Worm (Caenorhabditis elegans): Measurements from ENCODE around the gene spcs-3.

spcs-3 gene

ce11 chrIII:8036050-8036449, 8.8 kb upstream of the spcs-3 start:
- TF ChIP-seq unc-62 (GFP tag; optimal IDR thresholded peaks at IDR 0.05), result no peak

- TF ChIP-seq unc-62 (GFP tag; optimal IDR thresholded peaks at IDR 0.05), result no peak
These were observed 8.3 kb upstream of the spcs-3 start for ce11 chrIII:8036497-8036896.

- TF ChIP-seq unc-62 (GFP tag; optimal IDR thresholded peaks at IDR 0.05), result no peak
These were observed 6.9 kb upstream of the spcs-3 start, which contains the start of gene dpf-6 for ce11 chrIII:8037941-8038340. Gene dpf-6 (plus strand): TSS chrIII:8038241.

ce11 chrIII:8042775-8043174, 2.0 kb upstream of the spcs-3 start, which contains the start of gene K12H4.6:
Gene K12H4.6 (minus strand): TSS chrIII:8042875.
- no peak for TF ChIP-seq unc-62 (GFP tag; optimal IDR thresholded peaks at IDR 0.05)

- TF ChIP-seq unc-62 (GFP tag; optimal IDR thresholded peaks at IDR 0.05), result no peak
These were observed 1.0 kb upstream of the spcs-3 start for ce11 chrIII:8043784-8044183.

- TF ChIP-seq unc-62 (GFP tag; optimal IDR thresholded peaks at IDR 0.05), result no peak
These were observed 630 bp upstream of the spcs-3 start, which contains the start of gene K12H4.5 for ce11 chrIII:8044187-8044586. Gene K12H4.5 (plus strand): TSS chrIII:8044487.

- no peak for TF ChIP-seq unc-62 (GFP tag; optimal IDR thresholded peaks at IDR 0.05)
These were observed 917 bp downstream of the spcs-3 start, which contains the start of gene K12H4.3 for ce11 chrIII:8045734-8046133. Gene K12H4.3 (plus strand): TSS chrIII:8046034.

- no peak for TF ChIP-seq unc-62 (GFP tag; optimal IDR thresholded peaks at IDR 0.05)
These were observed 2.6 kb downstream of the spcs-3 start, which contains the start of gene K12H4.2 for ce11 chrIII:8047412-8047811. Gene K12H4.2 (plus strand): TSS chrIII:8047712.

ce11 chrIII:8050944-8051343, 6.1 kb downstream of the spcs-3 start, which contains the start of gene K12H4.7:
Gene K12H4.7 (minus strand): TSS chrIII:8051081.
- TF ChIP-seq unc-62 (GFP tag; optimal IDR thresholded peaks at IDR 0.05), result no peak

- TF ChIP-seq unc-62 (GFP tag; optimal IDR thresholded peaks at IDR 0.05), result no peak
These were observed 7.0 kb downstream of the spcs-3 start for ce11 chrIII:8051838-8052237.

ce11 chrIII:8061114-8061513, 16.3 kb downstream of the spcs-3 start:
- TF ChIP-seq unc-62 (GFP tag; optimal IDR thresholded peaks at IDR 0.05), result no peak

- no peak for TF ChIP-seq unc-62 (GFP tag; optimal IDR thresholded peaks at IDR 0.05)
These were observed 18.8 kb downstream of the spcs-3 start for ce11 chrIII:8063659-8064058.

ce11 chrIII:8065101-8065500, 20.3 kb downstream of the spcs-3 start:
- TF ChIP-seq unc-62 (GFP tag; optimal IDR thresholded peaks at IDR 0.05), result no peak

ce11 chrIII:8066989-8067388, 22.2 kb downstream of the spcs-3 start, which contains the start of gene pros-1:
Gene pros-1 (plus strand): TSS chrIII:8067289.
- no peak for TF ChIP-seq unc-62 (GFP tag; optimal IDR thresholded peaks at IDR 0.05)

ce11 chrIII:8067798-8068197, 23.0 kb downstream of the spcs-3 start:
- no peak for TF ChIP-seq unc-62 (GFP tag; optimal IDR thresholded peaks at IDR 0.05)

- no peak for TF ChIP-seq unc-62 (GFP tag; optimal IDR thresholded peaks at IDR 0.05)
These were observed 24.4 kb downstream of the spcs-3 start for ce11 chrIII:8069206-8069605.

ce11 chrIII:8077180-8077579, 32.4 kb downstream of the spcs-3 start:
- no peak for TF ChIP-seq unc-62 (GFP tag; optimal IDR thresholded peaks at IDR 0.05)

- TF ChIP-seq unc-62 (GFP tag; optimal IDR thresholded peaks at IDR 0.05), result no peak
These were observed 35.4 kb downstream of the spcs-3 start, which contains the start of the genes dcr-1 and apc-2 for ce11 chrIII:8080165-8080738. Gene dcr-1 (minus strand): TSS chrIII:8080281. Gene apc-2 (plus strand): TSS chrIII:8080629.
